Fruit fly (Drosophila melanogaster) S2 (cell line): ENCODE measurements around the gene iPLA2-VIA.
A peak's percentile ranks its signal among the peaks of the same experiment; 100 is the strongest.

Experiments
- CG8478 ChIP-seq: fragments of >200 bp; optimal IDR thresholded peaks from 2 replicates; lab custom pipeline; 2018
- CTCF ChIP-seq, 2 experiments: fragments of >200 bp; optimal IDR thresholded peaks; 2 replicates each; lab custom pipeline; 2018

DNA sequence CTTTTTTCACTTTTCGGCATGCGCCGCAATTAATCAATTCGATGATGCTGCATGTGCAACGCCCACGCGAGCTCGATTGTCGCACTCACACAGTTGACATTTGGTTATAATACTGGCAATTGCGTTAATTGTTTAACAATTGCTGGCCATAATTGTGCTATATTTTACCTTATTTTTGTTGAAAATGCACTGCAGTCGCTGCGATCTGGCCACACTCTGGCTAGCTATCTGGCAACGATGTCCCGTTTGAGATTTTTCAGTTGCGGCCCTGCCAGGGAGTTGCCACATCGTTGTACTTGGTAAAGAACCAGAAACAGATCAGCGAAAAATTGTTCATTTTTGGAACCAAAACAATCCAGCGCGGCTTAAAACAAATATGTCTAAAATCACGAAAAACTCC lies 34.2 kb upstream of the iPLA2-VIA start, which contains the start of the genes CG6707 and CG46387:
- peak; percentile 1 to 51 for TF ChIP-seq CTCF (optimal IDR thresholded peaks at IDR 0.05; lab: Kevin White, UChicago)
- TF ChIP-seq CG8478 (lab: Kevin White, UChicago): no peak
